Worm (Caenorhabditis elegans) whole organism, mixed stage, embryonic: Measurements from ENCODE around the gene unc-23.

Experiments used
- bed-3 ChIP-seq: fragments of 200-800 bp; sonication (Bioruptor generic); optimal IDR thresholded peaks from 3 replicates; lab custom pipeline; 2018; ENCODE audit warnings: mild to moderate bottlenecking, missing genetic modification characterization, moderate library complexity, missing compliant biosample characterization
- elt-1 ChIP-seq: sonication (generic microtip); optimal IDR thresholded peaks from 2 replicates; lab custom pipeline; 2017; ENCODE audit warnings: missing genetic modification characterization, mild to moderate bottlenecking, missing compliant biosample characterization, antibody characterized with exemption, moderate library complexity, borderline replicate concordance; ENCODE audit not compliant: insufficient read depth
- elt-3 ChIP-seq: fragments of 150-350 bp; optimal IDR thresholded peaks from 2 replicates; lab custom pipeline; 2014; ENCODE audit warnings: missing biosample characterization, missing genetic modification characterization
- lin-13 ChIP-seq: fragments of 150-350 bp; optimal IDR thresholded peaks from 2 replicates; lab custom pipeline; 2014; ENCODE audit warnings: missing biosample characterization, missing genetic modification characterization
- lsy-2 ChIP-seq: fragments of 150-350 bp; optimal IDR thresholded peaks from 2 replicates; lab custom pipeline; 2014; ENCODE audit warnings: missing biosample characterization, missing genetic modification characterization
- mab-5 ChIP-seq: fragments of 150-350 bp; optimal IDR thresholded peaks from 2 replicates; lab custom pipeline; 2014; ENCODE audit warnings: missing biosample characterization, missing genetic modification characterization
- mep-1 ChIP-seq: fragments of 150-350 bp; optimal IDR thresholded peaks from 2 replicates; lab custom pipeline; 2017; ENCODE audit warnings: missing biosample characterization, missing genetic modification reagents, missing genetic modification characterization, inconsistent platforms
- nhr-12 ChIP-seq: fragments of 150-350 bp; optimal IDR thresholded peaks from 2 replicates; lab custom pipeline; 2014; ENCODE audit warnings: missing biosample characterization, missing genetic modification characterization
- nhr-2 ChIP-seq: fragments of 150-350 bp; optimal IDR thresholded peaks from 2 replicates; lab custom pipeline; 2014; ENCODE audit warnings: missing biosample characterization, missing genetic modification characterization
- nhr-237 ChIP-seq: fragments of 150-350 bp; optimal IDR thresholded peaks from 2 replicates; lab custom pipeline; 2014; ENCODE audit warnings: missing biosample characterization, missing genetic modification characterization
- pha-4 ChIP-seq: fragments of 150-350 bp; optimal IDR thresholded peaks from 2 replicates; lab custom pipeline; 2018; ENCODE audit warnings: missing biosample characterization, missing genetic modification reagents, missing genetic modification characterization
- unc-62 ChIP-seq: fragments of 150-350 bp; optimal IDR thresholded peaks from 2 replicates; lab custom pipeline; 2014; ENCODE audit warnings: missing biosample characterization, missing genetic modification reagents, missing genetic modification characterization
- ztf-11 ChIP-seq: fragments of 150-350 bp; optimal IDR thresholded peaks from 2 replicates; lab custom pipeline; 2014; ENCODE audit warnings: missing biosample characterization, missing genetic modification characterization

DNA sequence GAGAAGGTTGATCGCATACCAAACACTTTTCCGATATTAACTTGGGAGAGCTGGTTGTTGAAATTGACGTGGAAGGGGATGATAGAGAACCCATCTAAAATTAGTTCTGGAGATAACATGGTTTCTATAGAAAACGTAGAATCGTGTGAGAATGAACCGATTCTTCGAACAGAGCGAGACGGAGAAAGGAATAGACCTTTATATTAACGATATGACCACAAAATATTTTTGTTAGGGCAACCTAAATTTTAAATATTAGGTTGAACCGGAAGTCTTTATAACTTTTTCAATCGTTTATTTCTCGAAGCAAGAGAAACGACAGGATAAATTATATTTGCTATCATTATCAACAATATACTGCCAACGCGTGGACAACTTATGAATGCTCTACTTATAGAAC, 29.9 kb downstream of the unc-23 start, which contains the start of gene nhr-219:
- no peak for TF ChIP-seq bed-3
- TF ChIP-seq lin-13 (tag; lab: Kevin White, UChicago), result no peak
- TF ChIP-seq nhr-237, result no peak
- no peak for TF ChIP-seq ztf-11 (tag; lab: Kevin White, UChicago)
- no peak for TF ChIP-seq elt-3
- TF ChIP-seq nhr-12, result no peak
- TF ChIP-seq elt-1 (tag; lab: Kevin White, UChicago), result no peak
- no peak for TF ChIP-seq mab-5 (tag; lab: Kevin White, UChicago)
- TF ChIP-seq unc-62 (GFP tag; lab: Kevin White, UChicago), result no peak
- TF ChIP-seq mep-1 (tag; lab: Kevin White, UChicago), result no peak
- TF ChIP-seq lsy-2, result no peak
- no peak for TF ChIP-seq pha-4 (tag; lab: Kevin White, UChicago)
- TF ChIP-seq nhr-2 (tag; lab: Kevin White, UChicago), result no peak
